Comparison of ENCODE assay signal across 6 worm cellular contexts in genomic region chrIII:11195553-11195952, ce11.
TF ChIP-seq lines count a peak whose summit lies in the region.

No protein-coding gene starts in this region.

TF ChIP-seq in whole organism, L1 larva, 84 proteins besides CTCF, POLR2A, EP300 and RAD21:
- TF ChIP-seq elt-2 (tag; optimal IDR thresholded peaks at IDR 0.05; lab: Kevin White, UChicago) = peak; percentile 14
- no peak for TF ChIP-seq lsy-2 (tag; optimal IDR thresholded peaks at IDR 0.05; lab: Kevin White, UChicago)

TF ChIP-seq in whole organism, L2 larva, 48 proteins besides CTCF, POLR2A, EP300 and RAD21:
- TF ChIP-seq sma-9 (GFP tag; optimal IDR thresholded peaks at IDR 0.05; lab: Kevin White, UChicago) = peak; percentile 12
- TF ChIP-seq sma-9 (tag; optimal IDR thresholded peaks at IDR 0.05; lab: Kevin White, UChicago) = no peak
- TF ChIP-seq blmp-1 (tag; optimal IDR thresholded peaks at IDR 0.05; lab: Kevin White, UChicago; ENCODE audit: insufficient read depth) = no peak

TF ChIP-seq in whole organism, L3 larva, 47 proteins besides CTCF, POLR2A, EP300 and RAD21:
- TF ChIP-seq lin-15B (tag; optimal IDR thresholded peaks at IDR 0.05; lab: Kevin White, UChicago) = no peak
- TF ChIP-seq lsy-12 (tag; optimal IDR thresholded peaks at IDR 0.05; lab: Kevin White, UChicago) = no peak
- TF ChIP-seq nhr-76 (tag; optimal IDR thresholded peaks at IDR 0.05; lab: Kevin White, UChicago) = no peak
- no peak for TF ChIP-seq unc-62 (GFP tag; optimal IDR thresholded peaks at IDR 0.05; lab: Kevin White, UChicago)
- TF ChIP-seq pha-4 (tag; optimal IDR thresholded peaks at IDR 0.05; lab: Kevin White, UChicago) = peak; percentile 12
- TF ChIP-seq aly-2 (tag; optimal IDR thresholded peaks at IDR 0.05; lab: Kevin White, UChicago) = no peak
- no peak for TF ChIP-seq ceh-16 (tag; optimal IDR thresholded peaks at IDR 0.05; lab: Kevin White, UChicago)
- TF ChIP-seq elt-2 (tag; optimal IDR thresholded peaks at IDR 0.05; lab: Kevin White, UChicago) = peak; percentile 89
- no peak for TF ChIP-seq ceh-9 (tag; optimal IDR thresholded peaks at IDR 0.05; lab: Kevin White, UChicago)
- TF ChIP-seq eor-1 (tag; optimal IDR thresholded peaks at IDR 0.05; lab: Kevin White, UChicago) = no peak
- no peak for TF ChIP-seq ztf-11 (tag; optimal IDR thresholded peaks at IDR 0.05; lab: Kevin White, UChicago)
- TF ChIP-seq snpc-4 (tag; optimal IDR thresholded peaks at IDR 0.05; lab: Kevin White, UChicago) = no peak
- no peak for TF ChIP-seq mml-1 (tag; optimal IDR thresholded peaks at IDR 0.05; lab: Kevin White, UChicago)
- TF ChIP-seq fos-1 (tag; optimal IDR thresholded peaks at IDR 0.05; lab: Kevin White, UChicago) = no peak
- TF ChIP-seq nhr-25 (tag; optimal IDR thresholded peaks at IDR 0.05; lab: Kevin White, UChicago) = no peak
- peak; percentile 54 for TF ChIP-seq pqm-1 (tag; optimal IDR thresholded peaks at IDR 0.05; lab: Kevin White, UChicago)

TF ChIP-seq in whole organism, L4 larva, 104 proteins besides CTCF, POLR2A, EP300 and RAD21:
- peak; percentile 28 for TF ChIP-seq dve-1 (tag; optimal IDR thresholded peaks at IDR 0.05; lab: Kevin White, UChicago; ENCODE audit: insufficient read depth)
- no peak for TF ChIP-seq nhr-237 (tag; optimal IDR thresholded peaks at IDR 0.05; lab: Kevin White, UChicago)
- peak; percentile 59 for TF ChIP-seq hlh-11 (tag; optimal IDR thresholded peaks at IDR 0.05; lab: Kevin White, UChicago)
- no peak for TF ChIP-seq pha-4 (GFP tag; IDR thresholded peaks at IDR 0.05; lab: Robert Waterston, UW)
- no peak for TF ChIP-seq pha-4 (tag; optimal IDR thresholded peaks at IDR 0.05; lab: Kevin White, UChicago)
- TF ChIP-seq dmd-6 (GFP tag; IDR thresholded peaks at IDR 0.05; lab: Robert Waterston, UW) = peak; percentile 48
- peak; percentile 79 for TF ChIP-seq pqm-1 (tag; optimal IDR thresholded peaks at IDR 0.05; lab: Kevin White, UChicago)
- TF ChIP-seq ctbp-1 (GFP tag; IDR thresholded peaks at IDR 0.05; lab: Robert Waterston, UW) = 0 out of 2 replicates have a peak, but pooled peaks have one; percentile 20
- peak; percentile 76 for TF ChIP-seq tra-1 (GFP tag; IDR thresholded peaks at IDR 0.05; lab: Robert Waterston, UW)
- TF ChIP-seq T26A8.4 (GFP tag; IDR thresholded peaks at IDR 0.05; lab: Robert Waterston, UW) = no peak
- TF ChIP-seq nhr-28 (tag; optimal IDR thresholded peaks at IDR 0.05; lab: Kevin White, UChicago) = peak; percentile 34
- TF ChIP-seq lin-1 (GFP tag; IDR thresholded peaks at IDR 0.05; lab: Robert Waterston, UW) = 0 out of 2 replicates have a peak, but pooled peaks have one; percentile 10
- TF ChIP-seq daf-19 (GFP tag; conservative IDR thresholded peaks at IDR 0.05; lab: Robert Waterston, UW) = no peak
- TF ChIP-seq daf-16 (GFP tag; optimal IDR thresholded peaks at IDR 0.05; lab: Kevin White, UChicago) = no peak
- TF ChIP-seq daf-16 (tag; optimal IDR thresholded peaks at IDR 0.05; lab: Kevin White, UChicago) = peak; percentile 65

TF ChIP-seq in whole organism, late embryonic, 69 proteins besides CTCF, POLR2A, EP300 and RAD21:
- no peak for TF ChIP-seq ama-1 (optimal IDR thresholded peaks at IDR 0.05; lab: Kevin White, UChicago)
- no peak for TF ChIP-seq fkh-10 (GFP tag; optimal IDR thresholded peaks at IDR 0.05; lab: Kevin White, UChicago)
- no peak for TF ChIP-seq ceh-45 (GFP tag; IDR thresholded peaks at IDR 0.05; lab: Robert Waterston, UW)
- no peak for TF ChIP-seq nhr-11 (tag; optimal IDR thresholded peaks at IDR 0.05; lab: Kevin White, UChicago)
- no peak for TF ChIP-seq nfya-1 (tag; optimal IDR thresholded peaks at IDR 0.05; lab: Kevin White, UChicago)
- no peak for TF ChIP-seq dmd-4 (tag; optimal IDR thresholded peaks at IDR 0.05; lab: Kevin White, UChicago; ENCODE audit: borderline replicate concordance)
- TF ChIP-seq elt-2 (tag; optimal IDR thresholded peaks at IDR 0.05; lab: Kevin White, UChicago) = peak; percentile 72

TF ChIP-seq in whole organism, young adult, 124 proteins besides CTCF, POLR2A, EP300 and RAD21:
- TF ChIP-seq ztf-18 (tag; optimal IDR thresholded peaks at IDR 0.05; lab: Kevin White, UChicago) = no peak
- TF ChIP-seq madf-6 (GFP tag; IDR thresholded peaks at IDR 0.05; lab: Robert Waterston, UW) = no peak
- TF ChIP-seq rcor-1 (GFP tag; IDR thresholded peaks at IDR 0.05; lab: Robert Waterston, UW) = no peak
- no peak for TF ChIP-seq chd-7 (tag; optimal IDR thresholded peaks at IDR 0.05; lab: Kevin White, UChicago)
- no peak for TF ChIP-seq lin-40 (tag; optimal IDR thresholded peaks at IDR 0.05; lab: Kevin White, UChicago)
- TF ChIP-seq bed-2 (GFP tag; IDR thresholded peaks at IDR 0.05; lab: Robert Waterston, UW) = no peak
- 0 out of 2 replicates have a peak, but pooled peaks have one; percentile 47 for TF ChIP-seq B0336.3 (GFP tag; IDR thresholded peaks at IDR 0.05; lab: Robert Waterston, UW)
- peak; percentile 27; the same call in 1 of the 2 replicates for TF ChIP-seq mcd-1 (GFP tag; IDR thresholded peaks at IDR 0.05; lab: Robert Waterston, UW)
- TF ChIP-seq ama-1 (optimal IDR thresholded peaks at IDR 0.05; lab: Kevin White, UChicago) = no peak
- TF ChIP-seq ama-1 (GFP tag; optimal IDR thresholded peaks at IDR 0.05; lab: Kevin White, UChicago) = no peak
- TF ChIP-seq nhr-80 (tag; optimal IDR thresholded peaks at IDR 0.05; lab: Kevin White, UChicago) = peak; percentile 84
- TF ChIP-seq madf-3 (GFP tag; IDR thresholded peaks at IDR 0.05; lab: Robert Waterston, UW) = no peak
- TF ChIP-seq hmg-1.2 (GFP tag; IDR thresholded peaks at IDR 0.05; lab: Robert Waterston, UW) = peak; percentile 63; the same call in 1 of the 2 replicates
- TF ChIP-seq mel-28 (tag; optimal IDR thresholded peaks at IDR 0.05; lab: Kevin White, UChicago; ENCODE audit: borderline replicate concordance) = no peak
- no peak for TF ChIP-seq snpc-4 (GFP tag; optimal IDR thresholded peaks at IDR 0.05; lab: Kevin White, UChicago)
- no peak for TF ChIP-seq snpc-4 (tag; optimal IDR thresholded peaks at IDR 0.05; lab: Kevin White, UChicago)
- no peak for TF ChIP-seq nhr-90 (tag; optimal IDR thresholded peaks at IDR 0.05; lab: Kevin White, UChicago)
- TF ChIP-seq ztf-22 (GFP tag; optimal IDR thresholded peaks at IDR 0.05; lab: Kevin White, UChicago) = no peak
- TF ChIP-seq nfyb-1 (GFP tag; IDR thresholded peaks at IDR 0.05; lab: Robert Waterston, UW) = no peak
- no peak for TF ChIP-seq ZK185.1 (tag; optimal IDR thresholded peaks at IDR 0.05; lab: Kevin White, UChicago; ENCODE audit: poor library complexity, severe bottlenecking)
- TF ChIP-seq lag-1 (GFP tag; IDR thresholded peaks at IDR 0.05; lab: Robert Waterston, UW) = no peak
- no peak for TF ChIP-seq Y53F4B.3 (GFP tag; IDR thresholded peaks at IDR 0.05; lab: Robert Waterston, UW)
- TF ChIP-seq mxl-1 (tag; optimal IDR thresholded peaks at IDR 0.05; lab: Kevin White, UChicago) = no peak
- TF ChIP-seq cebp-2 (GFP tag; IDR thresholded peaks at IDR 0.05; lab: Robert Waterston, UW) = no peak
- TF ChIP-seq unc-130 (GFP tag; optimal IDR thresholded peaks at IDR 0.05; lab: Kevin White, UChicago) = no peak
- TF ChIP-seq unc-62 (GFP tag; optimal IDR thresholded peaks at IDR 0.05; lab: Kevin White, UChicago) = no peak
- TF ChIP-seq K11D2.4 (GFP tag; IDR thresholded peaks at IDR 0.05; lab: Robert Waterston, UW) = no peak
- TF ChIP-seq tbx-9 (tag; optimal IDR thresholded peaks at IDR 0.05; lab: Kevin White, UChicago; ENCODE audit: borderline replicate concordance) = no peak
- TF ChIP-seq egl-18 (GFP tag; IDR thresholded peaks at IDR 0.05; lab: Robert Waterston, UW) = no peak
- TF ChIP-seq lir-1 (GFP tag; conservative IDR thresholded peaks at IDR 0.05; lab: Robert Waterston, UW) = no peak
- no peak for TF ChIP-seq F52B5.7 (tag; optimal IDR thresholded peaks at IDR 0.05; lab: Kevin White, UChicago)
- TF ChIP-seq B0035.1 (tag; optimal IDR thresholded peaks at IDR 0.05; lab: Kevin White, UChicago) = no peak
- TF ChIP-seq F55B11.4 (tag; optimal IDR thresholded peaks at IDR 0.05; lab: Kevin White, UChicago; ENCODE audit: borderline replicate concordance, insufficient read depth) = no peak
- TF ChIP-seq snpc-1.1 (tag; optimal IDR thresholded peaks at IDR 0.05; lab: Kevin White, UChicago; ENCODE audit: insufficient read depth) = no peak
- no peak for TF ChIP-seq zim-3 (tag; optimal IDR thresholded peaks at IDR 0.05; lab: Kevin White, UChicago)
- no peak for TF ChIP-seq nfya-1 (tag; optimal IDR thresholded peaks at IDR 0.05; lab: Kevin White, UChicago; ENCODE audit: borderline replicate concordance, insufficient read depth)
- 0 out of 2 replicates have a peak, but pooled peaks have one; percentile 8 for TF ChIP-seq dox-1 (GFP tag; IDR thresholded peaks at IDR 0.05; lab: Robert Waterston, UW)
- no peak for TF ChIP-seq lin-26 (GFP tag; IDR thresholded peaks at IDR 0.05; lab: Robert Waterston, UW)
- TF ChIP-seq rpc-1 (optimal IDR thresholded peaks at IDR 0.05; lab: Kevin White, UChicago) = no peak
- no peak for TF ChIP-seq rpc-1 (tag; optimal IDR thresholded peaks at IDR 0.05; lab: Kevin White, UChicago)
- no peak for TF ChIP-seq F33H1.4 (GFP tag; IDR thresholded peaks at IDR 0.05; lab: Robert Waterston, UW)
- no peak for TF ChIP-seq ztf-3 (GFP tag; optimal IDR thresholded peaks at IDR 0.05; lab: Kevin White, UChicago)
- TF ChIP-seq F57A8.1 (GFP tag; optimal IDR thresholded peaks at IDR 0.05; lab: Kevin White, UChicago) = no peak
- no peak for TF ChIP-seq Y53G8AR.9 (GFP tag; conservative IDR thresholded peaks at IDR 0.05; lab: Robert Waterston, UW)
- TF ChIP-seq mes-4 (tag; optimal IDR thresholded peaks at IDR 0.05; lab: Kevin White, UChicago) = no peak
- TF ChIP-seq nfya-2 (GFP tag; IDR thresholded peaks at IDR 0.05; lab: Robert Waterston, UW) = no peak
- TF ChIP-seq xnd-1 (tag; optimal IDR thresholded peaks at IDR 0.05; lab: Kevin White, UChicago) = no peak
